Worm (Caenorhabditis elegans): ENCODE measurements around the gene bmy-1.

bmy-1 gene

ce11 chrII:5379614-5380077 lies 21.2 kb downstream of the bmy-1 start, which contains the start of gene pkc-3 (continued):
- no peak for TF ChIP-seq F10B5.3 (tag; optimal IDR thresholded peaks at IDR 0.05)
- TF ChIP-seq nhr-237 (tag; optimal IDR thresholded peaks at IDR 0.05), result no peak
- no peak for TF ChIP-seq egl-27 (tag; optimal IDR thresholded peaks at IDR 0.05)
- TF ChIP-seq lsy-2 (tag; optimal IDR thresholded peaks at IDR 0.05), result peak; percentile 40 to 74
- peak; percentile 52 for TF ChIP-seq dmd-6 (GFP tag; IDR thresholded peaks at IDR 0.05)
- TF ChIP-seq F26F4.8 (GFP tag; conservative IDR thresholded peaks at IDR 0.05), result no peak
- TF ChIP-seq snpc-1.2 (GFP tag; IDR thresholded peaks at IDR 0.05), result peak; percentile 58; the same call in 1 of the 2 replicates
- no peak for TF ChIP-seq unc-39 (tag; optimal IDR thresholded peaks at IDR 0.05)
- no peak for TF ChIP-seq Y5F2A.4 (GFP tag; optimal IDR thresholded peaks at IDR 0.05)
- TF ChIP-seq mes-2 (tag; optimal IDR thresholded peaks at IDR 0.05; ENCODE audit: poor library complexity, severe bottlenecking), result peak; percentile 67
- no peak for TF ChIP-seq set-16 (GFP tag; IDR thresholded peaks at IDR 0.05)
- peak; percentile 76 for TF ChIP-seq T20F7.1 (GFP tag; optimal IDR thresholded peaks at IDR 0.05)
- TF ChIP-seq zag-1 (tag; optimal IDR thresholded peaks at IDR 0.05), result no peak
- no peak for TF ChIP-seq F37D6.2 (tag; optimal IDR thresholded peaks at IDR 0.05)
- TF ChIP-seq ceh-82 (tag; optimal IDR thresholded peaks at IDR 0.05), result no peak
- peak; percentile 46 for TF ChIP-seq rbr-2 (tag; optimal IDR thresholded peaks at IDR 0.05)
- no peak for TF ChIP-seq fkh-10 (GFP tag; optimal IDR thresholded peaks at IDR 0.05)
- TF ChIP-seq spr-1 (tag; optimal IDR thresholded peaks at IDR 0.05), result peak; percentile 51
- no peak for TF ChIP-seq ZK546.5 (tag; optimal IDR thresholded peaks at IDR 0.05)
- peak; percentile 78 for TF ChIP-seq T26A8.4 (GFP tag; IDR thresholded peaks at IDR 0.05)
- TF ChIP-seq fos-1 (tag; optimal IDR thresholded peaks at IDR 0.05), result no peak
- TF ChIP-seq Y75B8A.6 (GFP tag; IDR thresholded peaks at IDR 0.05), result 0 out of 2 replicates have a peak, but pooled peaks have one; percentile 27
- TF ChIP-seq sdz-12 (GFP tag; optimal IDR thresholded peaks at IDR 0.05), result no peak
- peak; percentile 54 for TF ChIP-seq lin-13 (GFP tag; optimal IDR thresholded peaks at IDR 0.05)
- TF ChIP-seq ceh-32 (tag; optimal IDR thresholded peaks at IDR 0.05; ENCODE audit: poor library complexity), result no peak
- no peak for TF ChIP-seq nhr-48 (tag; optimal IDR thresholded peaks at IDR 0.05)
- 0 out of 2 replicates have a peak, but pooled peaks have one; percentile 25 for TF ChIP-seq arid-1 (GFP tag; conservative IDR thresholded peaks at IDR 0.05)
- TF ChIP-seq nhr-76 (tag; optimal IDR thresholded peaks at IDR 0.05), result no peak
- peak; percentile 61; the same call in 1 of the 2 replicates for TF ChIP-seq zfp-3 (GFP tag; conservative IDR thresholded peaks at IDR 0.05)
- no peak for TF ChIP-seq daf-19 (GFP tag; conservative IDR thresholded peaks at IDR 0.05)
- peak; percentile 85 for TF ChIP-seq dve-1 (tag; optimal IDR thresholded peaks at IDR 0.05; ENCODE audit: insufficient read depth)
- TF ChIP-seq mxl-2 (GFP tag; conservative IDR thresholded peaks at IDR 0.05), result no peak
- 0 out of 2 replicates have a peak, but pooled peaks have one; percentile 14 for TF ChIP-seq php-3 (GFP tag; IDR thresholded peaks at IDR 0.05)
- peak; percentile 35; the same call in 1 of the 2 replicates for TF ChIP-seq madf-9 (GFP tag; conservative IDR thresholded peaks at IDR 0.05)
- TF ChIP-seq lin-15B (tag; optimal IDR thresholded peaks at IDR 0.05), result no peak
- TF ChIP-seq lim-7 (GFP tag; IDR thresholded peaks at IDR 0.05), result no peak
- TF ChIP-seq dmd-9 (GFP tag; IDR thresholded peaks at IDR 0.05), result no peak
- TF ChIP-seq pha-4 (GFP tag; IDR thresholded peaks at IDR 0.05), result peak; percentile 39; the same call in 1 of the 2 replicates
- peak; percentile 68 for TF ChIP-seq pha-4 (tag; optimal IDR thresholded peaks at IDR 0.05)
- TF ChIP-seq zip-2 (tag; optimal IDR thresholded peaks at IDR 0.05), result no peak
- peak; percentile 71 for TF ChIP-seq pqm-1 (tag; optimal IDR thresholded peaks at IDR 0.05)
- peak; percentile 40 for TF ChIP-seq jun-1 (tag; optimal IDR thresholded peaks at IDR 0.05)
- peak in 1 of 2 experiments; percentile 19 for TF ChIP-seq unc-62 (GFP tag; optimal IDR thresholded peaks at IDR 0.05 in 1 of 2)
- no peak for TF ChIP-seq unc-62 (tag; optimal IDR thresholded peaks at IDR 0.05)
- TF ChIP-seq duxl-1 (tag; optimal IDR thresholded peaks at IDR 0.05; ENCODE audit: poor library complexity), result peak; percentile 50
- peak; percentile 7 to 47 for TF ChIP-seq mdl-1 (tag; optimal IDR thresholded peaks at IDR 0.05)
- 0 out of 2 replicates have a peak, but pooled peaks have one; percentile 52 for TF ChIP-seq dmd-8 (GFP tag; IDR thresholded peaks at IDR 0.05)
- TF ChIP-seq nhr-111 (GFP tag; optimal IDR thresholded peaks at IDR 0.05), result no peak
- peak; percentile 47 for TF ChIP-seq nhr-11 (tag; optimal IDR thresholded peaks at IDR 0.05)
- peak; percentile 42 for TF ChIP-seq spr-3 (GFP tag; optimal IDR thresholded peaks at IDR 0.05)
- peak; percentile 36; the same call in 1 of the 2 replicates for TF ChIP-seq nhr-42 (GFP tag; IDR thresholded peaks at IDR 0.05)

All from whole organism, L4 larva.